Worm (Caenorhabditis elegans) whole organism, L4/young adult: Measurements from ENCODE around the gene dhhc-1.

Experiments used
- W03F9.2 ChIP-seq: fragments of 150-350 bp; optimal IDR thresholded peaks from 2 replicates; lab custom pipeline; 2014; ENCODE audit warnings: missing biosample characterization, missing genetic modification characterization
- him-1 ChIP-seq: sonication (generic microtip); optimal IDR thresholded peaks from 2 replicates; lab custom pipeline; 2016; ENCODE audit warnings: missing genotype, missing genetic modification reagents, missing genetic modification characterization, missing compliant biosample characterization

DNA sequence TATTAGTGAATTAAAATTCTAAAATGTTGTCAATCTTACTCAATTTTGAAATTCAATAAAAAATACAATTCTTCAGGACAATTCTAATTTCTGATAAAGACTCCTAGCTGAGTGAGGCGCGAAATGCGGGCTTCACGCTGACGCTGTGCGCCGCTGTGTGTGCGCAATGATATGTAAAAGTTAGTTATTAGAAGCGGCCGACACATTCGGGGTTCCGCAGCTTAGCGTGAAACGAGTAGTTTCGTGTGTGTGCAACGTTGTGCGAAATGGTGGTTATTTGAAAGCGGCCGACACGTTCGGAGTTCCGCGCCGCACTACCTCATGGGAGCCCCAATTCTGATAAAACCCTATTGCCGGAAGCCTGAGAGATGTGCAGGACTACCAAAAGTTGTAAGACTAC lies 25.0 kb downstream of the dhhc-1 start:
- TF ChIP-seq W03F9.2 (tag; lab: Kevin White, UChicago) (no peak), him-1 (tag; lab: Kevin White, UChicago) (no peak)
